Fruit fly (Drosophila melanogaster) whole organism, embryonic: ENCODE measurements around the gene Snm1.
A peak's percentile ranks its signal among the peaks of the same experiment; 100 is the strongest.

Experiments
- ATbp ChIP-seq: fragments of 200-800 bp; sonication (Bioruptor generic); optimal IDR thresholded peaks from 2 replicates; lab custom pipeline; 2017; ENCODE audit warnings: missing biosample characterization, mild to moderate bottlenecking, missing genetic modification characterization, missing genetic modification reagents
- Adf1 ChIP-seq: fragments of 200-800 bp; sonication (Bioruptor generic); IDR thresholded peaks from 2 replicates; pipeline ENCODE4 v1.3.6; 2022; ENCODE audit warnings: missing biosample characterization, missing genetic modification characterization
- Atf-2 ChIP-seq: fragments of 200-800 bp; sonication (Bioruptor generic); optimal IDR thresholded peaks from 2 replicates; lab custom pipeline; 2016; ENCODE audit warnings: missing biosample characterization, missing genetic modification characterization
- Atf3 ChIP-seq: fragments of 200-800 bp; sonication (Bioruptor generic); optimal IDR thresholded peaks from 3 replicates; lab custom pipeline; 2016; ENCODE audit warnings: missing biosample characterization, missing genetic modification characterization
- Awh ChIP-seq: fragments of 200-800 bp; sonication (Bioruptor generic); IDR thresholded peaks from 2 replicates; pipeline ENCODE4, ENCODE4 v1.3.6; 2022; ENCODE audit warnings: missing biosample characterization, missing genetic modification characterization
- CG10147 ChIP-seq: fragments of 200-800 bp; sonication (Bioruptor generic); optimal IDR thresholded peaks from 2 replicates; lab custom pipeline; 2019; ENCODE audit warnings: missing biosample characterization, mild to moderate bottlenecking, missing genetic modification characterization, moderate library complexity
- CG10654 ChIP-seq: fragments of 200-800 bp; sonication (Bioruptor generic); optimal IDR thresholded peaks from 2 replicates; lab custom pipeline; 2016; ENCODE audit warnings: missing biosample characterization, missing genetic modification characterization
- CG12071 ChIP-seq: fragments of 200-800 bp; sonication (Bioruptor generic); optimal IDR thresholded peaks from 3 replicates; lab custom pipeline; 2018; ENCODE audit warnings: missing biosample characterization, mild to moderate bottlenecking, missing genetic modification characterization
- CG13123 ChIP-seq: fragments of 200-800 bp; sonication (Bioruptor generic); optimal IDR thresholded peaks from 2 replicates; lab custom pipeline; 2016; ENCODE audit warnings: missing biosample characterization, missing genetic modification characterization
- CG15696 ChIP-seq: fragments of 200-800 bp; sonication (Bioruptor generic); optimal IDR thresholded peaks from 2 replicates; lab custom pipeline; 2019; ENCODE audit warnings: missing biosample characterization, mild to moderate bottlenecking, missing genetic modification characterization, moderate library complexity
- CG16813 ChIP-seq: fragments of 200-800 bp; sonication (Bioruptor generic); IDR thresholded peaks from 3 replicates; pipeline ENCODE4 v1.3.6; 2022; ENCODE audit warnings: missing biosample characterization, missing genetic modification characterization; ENCODE audit not compliant: partially characterized antibody
- CG17186 ChIP-seq: fragments of 200-800 bp; sonication (Bioruptor generic); optimal IDR thresholded peaks from 3 replicates; lab custom pipeline; 2017; ENCODE audit warnings: missing biosample characterization, missing genetic modification reagents, missing genetic modification characterization
- CG17912 ChIP-seq: fragments of 200-800 bp; sonication (Bioruptor generic); optimal IDR thresholded peaks from 2 replicates; lab custom pipeline; 2018; ENCODE audit warnings: missing biosample characterization, mild to moderate bottlenecking, missing genetic modification characterization
- CG2875 ChIP-seq: fragments of 200-800 bp; sonication (Bioruptor generic); optimal IDR thresholded peaks from 2 replicates; lab custom pipeline; 2017; ENCODE audit warnings: missing biosample characterization, mild to moderate bottlenecking, missing genetic modification characterization, missing genetic modification reagents
- CG30403 ChIP-seq: fragments of 200-800 bp; sonication (Bioruptor generic); optimal IDR thresholded peaks from 3 replicates; lab custom pipeline; 2016; ENCODE audit warnings: missing biosample characterization, missing genetic modification characterization
- CG31388 ChIP-seq: fragments of 200-800 bp; sonication (Bioruptor generic); optimal IDR thresholded peaks from 2 replicates; lab custom pipeline; 2016; ENCODE audit warnings: missing biosample characterization, missing genetic modification characterization
- CG3163 ChIP-seq: fragments of 200-800 bp; sonication (Bioruptor generic); optimal IDR thresholded peaks from 3 replicates; lab custom pipeline; 2016; ENCODE audit warnings: missing biosample characterization, missing genetic modification characterization
- CG34376 ChIP-seq: fragments of 200-800 bp; sonication (Bioruptor generic); optimal IDR thresholded peaks from 2 replicates; lab custom pipeline; 2018; ENCODE audit warnings: missing biosample characterization, mild to moderate bottlenecking, missing genetic modification characterization
- CG6272 ChIP-seq: fragments of 200-800 bp; sonication (Bioruptor generic); IDR thresholded peaks from 2 replicates; pipeline ENCODE4 v1.3.6; 2022; ENCODE audit warnings: missing biosample characterization, missing genetic modification characterization
- CG6813 ChIP-seq: fragments of 200-800 bp; sonication (Bioruptor generic); optimal IDR thresholded peaks from 2 replicates; lab custom pipeline; 2017; ENCODE audit warnings: missing biosample characterization, missing genetic modification characterization, mild to moderate bottlenecking, moderate library complexity, missing genetic modification reagents
- CG7928 ChIP-seq: fragments of 200-800 bp; sonication (Bioruptor generic); optimal IDR thresholded peaks from 2 replicates; lab custom pipeline; 2017; ENCODE audit warnings: missing biosample characterization, mild to moderate bottlenecking, missing genetic modification characterization
- CG8290 ChIP-seq, 3 experiments: fragments of 200-800 bp; sonication (Bioruptor generic); optimal IDR thresholded peaks; 2 replicates each; lab custom pipeline; 2016 to 2019; ENCODE audit warnings: missing biosample characterization in 3 of 3, missing genetic modification characterization in 3 of 3, mild to moderate bottlenecking in 2 of 3, moderate library complexity in 1 of 3
- CTCF ChIP-seq: fragments of 200-800 bp; sonication (Bioruptor generic); optimal IDR thresholded peaks from 2 replicates; lab custom pipeline; 2017; ENCODE audit warnings: missing biosample characterization, mild to moderate bottlenecking, missing genetic modification characterization, moderate library complexity
- Deaf1 ChIP-seq: fragments of 200-800 bp; optimal IDR thresholded peaks from 3 replicates; lab custom pipeline; 2019; ENCODE audit warnings: missing biosample characterization, mild to moderate bottlenecking, missing genetic modification characterization, moderate library complexity
- Doc2 ChIP-seq: fragments of 200-800 bp; sonication (Bioruptor generic); IDR thresholded peaks from 2 replicates; pipeline ENCODE4 v1.3.6; 2022; ENCODE audit warnings: missing biosample characterization, missing genetic modification characterization
- Doc3 ChIP-seq: fragments of 200-800 bp; sonication (Bioruptor generic); IDR thresholded peaks from 3 replicates; pipeline ENCODE4 v1.3.6; 2022; ENCODE audit warnings: missing biosample characterization, missing genetic modification characterization; ENCODE audit not compliant: partially characterized antibody
- Hand ChIP-seq: fragments of 200-800 bp; sonication (Bioruptor generic); optimal IDR thresholded peaks from 2 replicates; lab custom pipeline; 2017; ENCODE audit warnings: mild to moderate bottlenecking, missing biosample characterization, missing genetic modification reagents, missing genetic modification characterization
- Lim3 ChIP-seq: fragments of 200-800 bp; sonication (Bioruptor generic); IDR thresholded peaks from 2 replicates; pipeline ENCODE4 v1.3.6; 2022; ENCODE audit warnings: missing biosample characterization, missing genetic modification characterization
- Sox102F ChIP-seq: fragments of 200-800 bp; sonication (Bioruptor generic); optimal IDR thresholded peaks from 2 replicates; lab custom pipeline; 2018; ENCODE audit warnings: missing biosample characterization, mild to moderate bottlenecking, missing genetic modification characterization, moderate library complexity
- Spps ChIP-seq: fragments of 200-800 bp; sonication (Bioruptor generic); optimal IDR thresholded peaks from 2 replicates; lab custom pipeline; 2018; ENCODE audit warnings: missing biosample characterization, mild to moderate bottlenecking, missing genetic modification characterization
- amos ChIP-seq: fragments of 200-800 bp; sonication (Bioruptor generic); IDR thresholded peaks from 2 replicates; pipeline ENCODE4 v1.3.6; 2022; ENCODE audit warnings: missing biosample characterization, missing genetic modification characterization; ENCODE audit not compliant: partially characterized antibody
- dimm ChIP-seq: fragments of 200-800 bp; sonication (Bioruptor generic); IDR thresholded peaks from 2 replicates; pipeline ENCODE4 v1.3.6; 2022; ENCODE audit warnings: missing biosample characterization, missing genetic modification characterization
- dpn ChIP-seq, 2 experiments: fragments of 200-800 bp; sonication (Bioruptor generic); optimal IDR thresholded peaks; 3 replicates each; lab custom pipeline; 2016; ENCODE audit warnings: missing biosample characterization in 2 of 2, missing genetic modification characterization in 2 of 2
- fu2 ChIP-seq: fragments of 200-800 bp; sonication (Bioruptor generic); optimal IDR thresholded peaks from 2 replicates; lab custom pipeline; 2016; ENCODE audit warnings: missing biosample characterization, missing genetic modification characterization
- gsb ChIP-seq: fragments of 200-800 bp; sonication (Bioruptor generic); IDR thresholded peaks from 2 replicates; pipeline ENCODE4 v1.3.6; 2022; ENCODE audit warnings: missing biosample characterization, missing genetic modification characterization
- klu ChIP-seq: fragments of 200-800 bp; sonication (Bioruptor generic); IDR thresholded peaks from 2 replicates; pipeline ENCODE4 v1.3.6; 2022; ENCODE audit warnings: missing biosample characterization, missing genetic modification characterization
- luna ChIP-seq: fragments of 200-800 bp; sonication (Bioruptor generic); optimal IDR thresholded peaks from 2 replicates; lab custom pipeline; 2016; ENCODE audit warnings: missing biosample characterization, missing genetic modification characterization
- maf-S ChIP-seq: fragments of 200-800 bp; sonication (Bioruptor generic); optimal IDR thresholded peaks from 2 replicates; lab custom pipeline; 2016; ENCODE audit warnings: missing biosample characterization, missing genetic modification characterization
- oc ChIP-seq: fragments of 200-800 bp; sonication (Bioruptor generic); optimal IDR thresholded peaks from 2 replicates; lab custom pipeline; 2018; ENCODE audit warnings: missing biosample characterization, mild to moderate bottlenecking, missing genetic modification characterization, moderate library complexity
- p53 ChIP-seq: fragments of 200-800 bp; sonication (Bioruptor generic); optimal IDR thresholded peaks from 2 replicates; lab custom pipeline; 2016; ENCODE audit warnings: missing biosample characterization, missing genetic modification characterization
- schlank ChIP-seq: fragments of 200-800 bp; sonication (Bioruptor generic); optimal IDR thresholded peaks from 2 replicates; lab custom pipeline; 2018; ENCODE audit warnings: missing biosample characterization, mild to moderate bottlenecking, missing genetic modification characterization
- seq ChIP-seq: fragments of 200-800 bp; sonication (Bioruptor generic); IDR thresholded peaks from 2 replicates; pipeline ENCODE4 v1.3.6; 2022; ENCODE audit warnings: missing biosample characterization, missing genetic modification characterization
- sqz ChIP-seq: fragments of 200-800 bp; sonication (Bioruptor generic); optimal IDR thresholded peaks from 3 replicates; lab custom pipeline; 2018; ENCODE audit warnings: missing biosample characterization, mild to moderate bottlenecking, missing genetic modification characterization
- stc ChIP-seq: fragments of 200-800 bp; sonication (Bioruptor generic); IDR thresholded peaks from 2 replicates; pipeline ENCODE4 v1.3.6; 2022; ENCODE audit warnings: missing biosample characterization, missing genetic modification characterization
- sug ChIP-seq: fragments of 200-800 bp; optimal IDR thresholded peaks from 2 replicates; lab custom pipeline; 2019; ENCODE audit warnings: missing biosample characterization, mild to moderate bottlenecking, missing genetic modification characterization, moderate library complexity
- tin ChIP-seq: fragments of 200-800 bp; sonication (Bioruptor generic); optimal IDR thresholded peaks from 3 replicates; lab custom pipeline; 2016; ENCODE audit warnings: missing biosample characterization, missing genetic modification characterization
- tio ChIP-seq: fragments of 200-800 bp; sonication (Bioruptor generic); optimal IDR thresholded peaks from 2 replicates; lab custom pipeline; 2017; ENCODE audit warnings: missing biosample characterization, missing genetic modification characterization, inconsistent platforms
- tna ChIP-seq: fragments of 200-800 bp; sonication (Bioruptor generic); IDR thresholded peaks from 2 replicates; pipeline ENCODE4 v1.3.6; 2022; ENCODE audit warnings: missing biosample characterization, missing genetic modification characterization; ENCODE audit not compliant: partially characterized antibody
- unpg ChIP-seq: fragments of 200-800 bp; sonication (Bioruptor generic); optimal IDR thresholded peaks from 3 replicates; lab custom pipeline; 2018; ENCODE audit warnings: missing biosample characterization, mild to moderate bottlenecking, missing genetic modification characterization, moderate library complexity
- zf30C ChIP-seq: fragments of 200-800 bp; sonication (Bioruptor generic); optimal IDR thresholded peaks from 3 replicates; lab custom pipeline; 2018; ENCODE audit warnings: missing biosample characterization, mild to moderate bottlenecking, missing genetic modification characterization

Snm1 gene

dm6 chr3R:5587863-5588519, 33.1 kb downstream of the Snm1 start, which contains the start of gene CG2926 (continued):
- TF ChIP-seq CG13123 (GFP tag; lab: Kevin White, UChicago) = no peak
- no peak for TF ChIP-seq CG8290 (GFP tag; optimal IDR thresholded peaks at IDR 0.05; lab: Kevin White, UChicago)
- no peak for TF ChIP-seq CG8290 (tag; optimal IDR thresholded peaks at IDR 0.05; lab: Kevin White, UChicago)
- TF ChIP-seq tio (GFP tag; lab: Kevin White, UChicago) = no peak
- TF ChIP-seq tna (GFP tag; lab: Robert Waterston, UW) = peak; percentile 89
- no peak for TF ChIP-seq Sox102F
- TF ChIP-seq CG16813 (GFP tag; lab: Robert Waterston, UW) = peak; percentile 88
- peak; percentile 62 for TF ChIP-seq CG6272 (GFP tag; lab: Robert Waterston, UW)
- no peak for TF ChIP-seq Spps (tag; lab: Kevin White, UChicago)
- no peak for TF ChIP-seq luna (GFP tag; lab: Kevin White, UChicago)
- no peak for TF ChIP-seq Adf1 (GFP tag; lab: Robert Waterston, UW)
- peak; percentile 19 for TF ChIP-seq Atf-2
- no peak for TF ChIP-seq CG12071
- no peak for TF ChIP-seq Atf3 (GFP tag; lab: Kevin White, UChicago)
- no peak for TF ChIP-seq Deaf1
- no peak for TF ChIP-seq p53 (GFP tag; lab: Kevin White, UChicago)
- TF ChIP-seq Lim3 (GFP tag; lab: Robert Waterston, UW) = no peak
- TF ChIP-seq CG31388 (GFP tag; lab: Kevin White, UChicago) = no peak
- peak; percentile 40 for TF ChIP-seq fu2 (GFP tag; lab: Kevin White, UChicago)
- TF ChIP-seq amos = peak; percentile 93
- TF ChIP-seq klu (GFP tag; lab: Robert Waterston, UW) = no peak
- TF ChIP-seq unpg = no peak
- TF ChIP-seq maf-S (GFP tag; lab: Kevin White, UChicago) = peak; percentile 20
- no peak for TF ChIP-seq Awh (GFP tag; lab: Robert Waterston, UW)
- no peak for TF ChIP-seq CG2875 (GFP tag; lab: Kevin White, UChicago)
- no peak for TF ChIP-seq CG15696 (tag; lab: Kevin White, UChicago)
- peak; percentile 15 for TF ChIP-seq CG34376 (GFP tag; lab: Kevin White, UChicago)
- TF ChIP-seq sug (tag; lab: Kevin White, UChicago) = no peak
- TF ChIP-seq CG30403 (GFP tag; lab: Kevin White, UChicago) = no peak
- no peak for TF ChIP-seq Hand (GFP tag; lab: Kevin White, UChicago)
- TF ChIP-seq seq = no peak
- 0 out of 2 replicates have a peak, but pooled peaks have one; percentile 9 for TF ChIP-seq stc (GFP tag; lab: Robert Waterston, UW)
- no peak for TF ChIP-seq CTCF
- no peak for TF ChIP-seq sqz
- no peak for TF ChIP-seq zf30C
- no peak for TF ChIP-seq dimm (GFP tag; lab: Robert Waterston, UW)
- TF ChIP-seq Doc3 (GFP tag; lab: Robert Waterston, UW) = peak; percentile 74; the same call in 2 of the 3 replicates
- TF ChIP-seq CG17186 (GFP tag; lab: Kevin White, UChicago) = peak; percentile 76
- TF ChIP-seq CG17912 (GFP tag; lab: Kevin White, UChicago) = peak; percentile 35
- no peak for TF ChIP-seq CG10147 (GFP tag; lab: Kevin White, UChicago)
- no peak for TF ChIP-seq CG6813 (GFP tag; lab: Kevin White, UChicago)
- peak; percentile 29 for TF ChIP-seq tin (GFP tag; lab: Kevin White, UChicago)
- peak in 1 of 2 experiments; percentile 25 for TF ChIP-seq dpn (GFP tag; optimal IDR thresholded peaks at IDR 0.05; lab: Kevin White, UChicago)
- TF ChIP-seq CG7928 (GFP tag; lab: Kevin White, UChicago) = peak; percentile 6
- peak; percentile 31 for TF ChIP-seq CG3163 (GFP tag; lab: Kevin White, UChicago)
- TF ChIP-seq Doc2 = no peak
- TF ChIP-seq oc (tag; lab: Kevin White, UChicago) = no peak
- peak; percentile 27 for TF ChIP-seq CG10654 (GFP tag; lab: Kevin White, UChicago)
- no peak for TF ChIP-seq schlank (tag; lab: Kevin White, UChicago)
- 0 out of 2 replicates have a peak, but pooled peaks have one; percentile 5 for TF ChIP-seq gsb (GFP tag; lab: Robert Waterston, UW)
- TF ChIP-seq ATbp (GFP tag; lab: Kevin White, UChicago) = no peak
